Fruit fly (Drosophila melanogaster) S2 (cell line): ENCODE data around the gene CG2104.

Experiments used
- CG8478 ChIP-seq: fragments of >200 bp; optimal IDR thresholded peaks from 2 replicates; lab custom pipeline; 2018
- CTCF ChIP-seq, 2 experiments: fragments of >200 bp; optimal IDR thresholded peaks; 2 replicates each; lab custom pipeline; 2018

DNA sequence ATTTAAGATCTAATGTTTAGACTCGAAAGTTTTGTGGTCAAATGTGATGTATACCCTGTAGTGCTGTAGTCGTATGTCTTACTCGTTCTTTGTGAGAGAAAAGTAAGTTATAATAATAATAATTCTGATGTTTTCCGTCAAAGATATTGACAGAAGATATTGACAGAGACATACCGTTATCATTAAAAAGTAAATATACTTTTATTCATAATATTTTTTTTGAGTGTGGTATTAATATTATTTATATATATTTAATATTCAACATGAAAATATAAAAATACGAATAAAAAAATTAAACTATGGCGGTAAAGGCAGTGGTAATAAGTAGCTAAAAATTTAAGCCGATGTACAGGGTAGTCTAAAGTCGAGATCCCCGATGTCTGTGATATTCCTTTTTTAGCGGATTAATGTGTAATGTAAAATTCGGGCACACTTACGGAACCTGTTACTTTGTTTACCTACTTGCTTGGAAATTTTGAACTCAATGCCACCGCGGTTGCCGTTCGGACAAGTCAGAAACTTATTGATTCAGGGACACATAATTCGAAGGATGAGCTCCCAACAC is 43.3 kb upstream of the CG2104 start, which contains the start of the genes CG2100 and CG1236:
- TF ChIP-seq CG8478 (lab: Kevin White, UChicago) (no peak), CTCF (optimal IDR thresholded peaks at IDR 0.05; lab: Kevin White, UChicago) (no peak)
